Fruit fly (Drosophila melanogaster): Measurements from ENCODE around the gene CG33303.
A peak's percentile ranks its signal among the peaks of the same experiment; 100 is the strongest.

CG33303 gene

dm6 chr2L:10403803-10404315 is 28.3 kb upstream of the CG33303 start (continued):
- TF ChIP-seq Gsc (GFP tag; IDR thresholded peaks at IDR 0.05) (no peak), Xrp1 (GFP tag; IDR thresholded peaks at IDR 0.05) (no peak), C15 (GFP tag; IDR thresholded peaks at IDR 0.05) (no peak), ash1 (GFP tag; optimal IDR thresholded peaks at IDR 0.05) (no peak), ems (GFP tag; optimal IDR thresholded peaks at IDR 0.05) (no peak), Dref (GFP tag; IDR thresholded peaks at IDR 0.05) (peak; percentile 67), eyg (GFP tag; optimal IDR thresholded peaks at IDR 0.05) (no peak), H15 (GFP tag; IDR thresholded peaks at IDR 0.05) (no peak), Rx (GFP tag; IDR thresholded peaks at IDR 0.05) (no peak), CG13287 (GFP tag; IDR thresholded peaks at IDR 0.05; ENCODE audit: partially characterized antibody) (peak; percentile 62), CG9932 (GFP tag; IDR thresholded peaks at IDR 0.05) (no peak), stwl (tag; optimal IDR thresholded peaks at IDR 0.05) (peak; percentile 10), Lpt (GFP tag; optimal IDR thresholded peaks at IDR 0.05) (no peak), lola (GFP tag; optimal IDR thresholded peaks at IDR 0.05) (no peak), Doc3 (GFP tag; IDR thresholded peaks at IDR 0.05; ENCODE audit: partially characterized antibody) (0 out of 3 replicates have a peak, but pooled peaks have one; percentile 38), CG14014 (GFP tag; IDR thresholded peaks at IDR 0.05) (no peak), CG12104 (GFP tag; optimal IDR thresholded peaks at IDR 0.05) (no peak), Gug (GFP tag; IDR thresholded peaks at IDR 0.05) (no peak), eve (GFP tag; optimal IDR thresholded peaks at IDR 0.05) (peak in 1 of 2 experiments; percentile 61), stc (GFP tag; IDR thresholded peaks at IDR 0.05) (no peak), CG17385 (GFP tag; optimal IDR thresholded peaks at IDR 0.05) (no peak), E2f2 (GFP tag; IDR thresholded peaks at IDR 0.05) (no peak; the same call in 1 of the 2 replicates), CG4617 (GFP tag; optimal IDR thresholded peaks at IDR 0.05; ENCODE audit: borderline replicate concordance) (peak; percentile 57), shn (GFP tag; optimal IDR thresholded peaks at IDR 0.05) (no peak), da (GFP tag; optimal IDR thresholded peaks at IDR 0.05) (no peak), hkb (optimal IDR thresholded peaks at IDR 0.05) (no peak), hkb (GFP tag; IDR thresholded peaks at IDR 0.05) (no peak), CG11093 (GFP tag; IDR thresholded peaks at IDR 0.05) (no peak), CG6654 (GFP tag; optimal IDR thresholded peaks at IDR 0.05) (no peak), cas (GFP tag; IDR thresholded peaks at IDR 0.05) (no peak), CG16813 (GFP tag; IDR thresholded peaks at IDR 0.05; ENCODE audit: partially characterized antibody) (peak; percentile 45; the same call in 1 of the 3 replicates), Elba2 (GFP tag; optimal IDR thresholded peaks at IDR 0.05) (no peak), CG31365 (tag; optimal IDR thresholded peaks at IDR 0.05) (no peak), Scr (GFP tag; IDR thresholded peaks at IDR 0.05; ENCODE audit: partially characterized antibody) (peak; percentile 63), grau (tag; optimal IDR thresholded peaks at IDR 0.05) (no peak), MBD-R2 (GFP tag; IDR thresholded peaks at IDR 0.05) (peak; percentile 52), Dad (GFP tag; optimal IDR thresholded peaks at IDR 0.05) (no peak), CG12942 (GFP tag; optimal IDR thresholded peaks at IDR 0.05) (no peak), Dip3 (GFP tag; optimal IDR thresholded peaks at IDR 0.05) (no peak), vnd (GFP tag; IDR thresholded peaks at IDR 0.05; ENCODE audit: partially characterized antibody) (0 out of 3 replicates have a peak, but pooled peaks have one; percentile 38), CG15601 (tag; optimal IDR thresholded peaks at IDR 0.05) (no peak), CG12659 (GFP tag; optimal IDR thresholded peaks at IDR 0.05) (peak; percentile 57), CG12236 (GFP tag; optimal IDR thresholded peaks at IDR 0.05) (no peak), tgo (GFP tag; IDR thresholded peaks at IDR 0.05) (no peak), Spps (tag; optimal IDR thresholded peaks at IDR 0.05) (no peak), Hr78 (GFP tag; optimal IDR thresholded peaks at IDR 0.05) (no peak), CG3065 (GFP tag; optimal IDR thresholded peaks at IDR 0.05) (peak; percentile 95), CG17829 (tag; optimal IDR thresholded peaks at IDR 0.05) (no peak), cwo (GFP tag; optimal IDR thresholded peaks at IDR 0.05) (no peak), MTF-1 (GFP tag; optimal IDR thresholded peaks at IDR 0.05; ENCODE audit: borderline replicate concordance) (no peak), CG14965 (GFP tag; optimal IDR thresholded peaks at IDR 0.05; ENCODE audit: borderline replicate concordance) (no peak)

Data from whole organism, embryonic.